Worm (Caenorhabditis elegans) whole organism, midembryonic: ENCODE data around the gene srd-46.

Experiments used
- T22C8.4 ChIP-seq: fragments of 200-800 bp; sonication (Bioruptor generic); IDR thresholded peaks from 2 replicates; pipeline ENCODE4 v1.3.6; 2022; ENCODE audit warnings: missing genetic modification characterization, missing compliant biosample characterization
- cog-1 ChIP-seq: sonication (generic microtip); optimal IDR thresholded peaks from 2 replicates; lab custom pipeline; 2016; ENCODE audit warnings: missing genetic modification characterization, missing compliant biosample characterization
- flt-1 ChIP-seq: fragments of 200-800 bp; sonication (Bioruptor generic); IDR thresholded peaks from 2 replicates; pipeline ENCODE4 v1.3.6; 2022; ENCODE audit warnings: missing genetic modification characterization, missing compliant biosample characterization
- med-1 ChIP-seq: sonication (generic microtip); optimal IDR thresholded peaks from 2 replicates; lab custom pipeline; 2017; ENCODE audit warnings: missing genetic modification characterization, mild to moderate bottlenecking, missing compliant biosample characterization, antibody characterized with exemption, missing genetic modification reagents; ENCODE audit not compliant: insufficient read depth
- ref-1 ChIP-seq: fragments of 200-800 bp; sonication (Bioruptor generic); conservative IDR thresholded peaks from 2 replicates; pipeline ENCODE4 v1.3.6; 2022; ENCODE audit warnings: missing genetic modification reagents, missing genetic modification characterization, missing compliant biosample characterization

DNA sequence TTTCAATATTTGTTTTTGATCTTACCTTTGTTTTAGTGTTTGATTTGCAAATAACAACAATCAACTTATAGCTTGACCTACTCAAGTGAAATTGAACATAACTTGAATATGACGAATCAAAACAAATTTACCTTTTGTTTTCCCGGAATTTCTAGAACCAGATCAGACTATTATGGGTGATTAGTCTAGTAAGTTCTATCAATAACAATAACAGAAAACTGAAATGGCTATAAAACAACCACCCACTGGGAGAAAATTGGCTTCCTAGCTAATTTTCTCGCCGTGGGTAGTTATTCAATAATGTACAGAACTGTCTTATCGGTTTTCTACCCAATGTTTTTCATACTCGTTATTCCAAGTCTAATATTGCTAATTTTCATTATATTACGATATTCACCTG is 3.2 kb upstream of the srd-46 start, which contains the start of gene srd-45:
- no peak for TF ChIP-seq med-1
- TF ChIP-seq cog-1 = no peak
- no peak for TF ChIP-seq ref-1 (GFP tag; lab: Robert Waterston, UW)
- no peak for TF ChIP-seq flt-1
- no peak for TF ChIP-seq T22C8.4
